Fruit fly (Drosophila melanogaster): ENCODE measurements around the gene Zir.

DNA sequence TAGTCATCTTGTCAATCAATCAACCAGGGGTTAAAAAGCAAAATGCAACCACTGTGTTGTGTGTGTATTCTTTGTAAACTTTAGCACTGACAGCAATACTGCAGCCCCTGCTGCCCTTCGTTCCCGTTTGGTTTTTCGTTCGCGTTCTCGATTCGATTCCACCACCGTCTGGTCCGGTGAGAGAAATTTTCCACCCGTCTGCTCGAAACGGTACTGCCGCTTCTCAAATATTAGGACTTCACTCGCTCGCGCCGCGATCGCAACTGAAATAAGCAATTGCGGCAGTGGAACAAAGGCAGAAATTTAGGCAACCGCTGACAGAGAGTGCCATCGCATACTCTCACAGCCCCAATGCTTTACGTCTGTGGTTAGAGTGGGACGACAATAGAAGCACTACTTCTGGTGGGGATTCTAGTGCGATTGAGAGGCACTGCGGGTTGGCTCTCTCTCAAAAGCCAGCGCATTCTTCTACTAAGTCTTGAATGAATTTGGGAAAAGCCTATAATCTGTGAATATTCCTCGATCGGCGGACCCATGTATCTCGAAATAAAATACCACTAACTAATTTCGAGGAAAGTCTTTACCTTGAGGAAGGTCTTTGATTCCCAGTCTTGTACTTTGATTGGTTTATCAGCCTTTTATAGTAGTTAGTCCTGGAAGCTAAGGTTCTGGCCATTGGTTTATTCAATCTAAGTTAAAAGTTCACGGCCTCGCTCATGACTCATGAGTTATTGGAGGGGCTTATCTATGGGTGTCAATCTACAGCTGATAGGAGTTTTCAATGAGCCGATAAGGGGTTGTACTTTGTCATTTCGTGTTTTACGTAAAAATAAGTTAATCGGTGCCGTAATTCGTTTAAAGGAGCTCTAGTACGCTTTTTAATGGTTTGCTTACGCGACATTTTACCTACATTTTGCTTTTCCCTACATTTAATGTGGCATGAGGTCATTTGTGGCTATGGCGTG is 34.7 kb downstream of the Zir start:
- TF ChIP-seq CTCF (optimal IDR thresholded peaks at IDR 0.05) (no peak), CG8478 (optimal IDR thresholded peaks at IDR 0.05) (peak; percentile 56)
